Worm (Caenorhabditis elegans) whole organism, midembryonic: ENCODE measurements around the gene bbln-1.

Experiments
- T22C8.4 ChIP-seq: fragments of 200-800 bp; sonication (Bioruptor generic); IDR thresholded peaks from 2 replicates; pipeline ENCODE4 v1.3.6; 2022; ENCODE audit warnings: missing genetic modification characterization, missing compliant biosample characterization
- cog-1 ChIP-seq: sonication (generic microtip); optimal IDR thresholded peaks from 2 replicates; lab custom pipeline; 2016; ENCODE audit warnings: missing genetic modification characterization, missing compliant biosample characterization
- flt-1 ChIP-seq: fragments of 200-800 bp; sonication (Bioruptor generic); IDR thresholded peaks from 2 replicates; pipeline ENCODE4 v1.3.6; 2022; ENCODE audit warnings: missing genetic modification characterization, missing compliant biosample characterization
- klf-2 ChIP-seq: fragments of 200-800 bp; sonication (Bioruptor generic); conservative IDR thresholded peaks from 2 replicates; pipeline ENCODE4 v1.3.6; 2022; ENCODE audit warnings: missing genetic modification reagents, missing genetic modification characterization, missing compliant biosample characterization
- med-1 ChIP-seq: sonication (generic microtip); optimal IDR thresholded peaks from 2 replicates; lab custom pipeline; 2017; ENCODE audit warnings: missing genetic modification characterization, mild to moderate bottlenecking, missing compliant biosample characterization, antibody characterized with exemption, missing genetic modification reagents; ENCODE audit not compliant: insufficient read depth
- ref-1 ChIP-seq: fragments of 200-800 bp; sonication (Bioruptor generic); conservative IDR thresholded peaks from 2 replicates; pipeline ENCODE4 v1.3.6; 2022; ENCODE audit warnings: missing genetic modification reagents, missing genetic modification characterization, missing compliant biosample characterization
- tab-1 ChIP-seq: fragments of 200-800 bp; sonication (Bioruptor generic); IDR thresholded peaks from 2 replicates; pipeline ENCODE4 v1.3.6; 2022; ENCODE audit warnings: missing genetic modification characterization, missing compliant biosample characterization
- ztf-23 ChIP-seq: fragments of 200-800 bp; sonication (Bioruptor generic); IDR thresholded peaks from 2 replicates; pipeline ENCODE4 v1.3.6; 2022; ENCODE audit warnings: missing genetic modification reagents, missing genetic modification characterization, missing compliant biosample characterization
- ztf-29 ChIP-seq: fragments of 200-800 bp; sonication (Bioruptor generic); IDR thresholded peaks from 2 replicates; pipeline ENCODE4 v1.3.6; 2022; ENCODE audit warnings: missing genetic modification reagents, missing genetic modification characterization, missing compliant biosample characterization

DNA sequence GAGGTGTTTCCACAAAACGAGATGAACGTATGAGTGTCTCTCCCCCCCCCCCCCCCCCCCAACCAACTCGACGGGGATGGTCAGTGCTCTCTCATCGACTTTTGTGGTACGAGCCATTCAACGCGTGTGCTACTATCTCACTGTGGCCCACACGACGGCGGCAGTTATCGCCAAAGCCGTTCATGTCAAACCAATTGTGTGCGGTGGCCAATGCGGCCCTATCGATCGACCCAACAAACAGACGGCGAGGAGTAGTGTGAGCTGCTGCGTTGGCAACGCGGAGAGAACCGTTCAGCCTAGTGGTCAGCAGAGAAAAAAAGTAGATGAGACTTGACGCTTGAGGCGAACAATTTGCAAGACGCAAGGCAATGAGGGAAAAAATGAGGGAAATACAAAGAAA is 49.4 kb downstream of the bbln-1 start:
- TF ChIP-seq cog-1 (tag; lab: Kevin White, UChicago): no peak
- TF ChIP-seq T22C8.4: peak; percentile 77
- TF ChIP-seq flt-1 (GFP tag; lab: Robert Waterston, UW): peak; percentile 61; the same call in 1 of the 2 replicates
- TF ChIP-seq tab-1 (GFP tag; lab: Robert Waterston, UW): no peak
- no peak for TF ChIP-seq med-1 (GFP tag; lab: Kevin White, UChicago)
- peak; percentile 40; the same call in 1 of the 2 replicates for TF ChIP-seq ztf-23 (GFP tag; lab: Robert Waterston, UW)
- no peak for TF ChIP-seq ztf-29
- TF ChIP-seq klf-2 (GFP tag; lab: Robert Waterston, UW): no peak
- no peak for TF ChIP-seq ref-1 (GFP tag; lab: Robert Waterston, UW)
